Fruit fly (Drosophila melanogaster) whole organism, embryonic: ENCODE measurements around the gene CG9297.

ENCODE experiments used
- Adf1 ChIP-seq: fragments of 200-800 bp; sonication (Bioruptor generic); IDR thresholded peaks from 2 replicates; pipeline ENCODE4 v1.3.6; 2022; ENCODE audit warnings: missing biosample characterization, missing genetic modification characterization
- Blimp-1 ChIP-seq: fragments of 200-800 bp; sonication (Bioruptor generic); optimal IDR thresholded peaks from 3 replicates; lab custom pipeline; 2018; ENCODE audit warnings: missing biosample characterization, missing genetic modification characterization, mild to moderate bottlenecking, moderate library complexity, missing genetic modification reagents
- BtbVII ChIP-seq: fragments of 200-800 bp; sonication (Bioruptor generic); optimal IDR thresholded peaks from 3 replicates; lab custom pipeline; 2017; ENCODE audit warnings: missing biosample characterization, mild to moderate bottlenecking, missing genetic modification characterization
- Bteb2 ChIP-seq: fragments of 200-800 bp; sonication (Bioruptor generic); optimal IDR thresholded peaks from 2 replicates; lab custom pipeline; 2016; ENCODE audit warnings: missing biosample characterization, missing genetic modification characterization
- CG10321 ChIP-seq: fragments of 200-800 bp; sonication (Bioruptor generic); IDR thresholded peaks from 2 replicates; pipeline ENCODE4 v1.3.6; 2022; ENCODE audit warnings: missing biosample characterization, missing genetic modification characterization
- CG12299 ChIP-seq: fragments of 200-800 bp; sonication (Bioruptor generic); optimal IDR thresholded peaks from 2 replicates; lab custom pipeline; 2018; ENCODE audit warnings: missing biosample characterization, mild to moderate bottlenecking, missing genetic modification characterization
- CG17328 ChIP-seq: fragments of 200-800 bp; sonication (Bioruptor generic); IDR thresholded peaks from 2 replicates; pipeline ENCODE4 v1.3.6; 2022; ENCODE audit warnings: missing biosample characterization, missing genetic modification characterization
- CG1832 ChIP-seq: fragments of 200-800 bp; sonication (Bioruptor generic); optimal IDR thresholded peaks from 2 replicates; lab custom pipeline; 2017; ENCODE audit warnings: missing biosample characterization, mild to moderate bottlenecking, missing genetic modification characterization, inconsistent platforms
- CG31388 ChIP-seq: fragments of 200-800 bp; sonication (Bioruptor generic); optimal IDR thresholded peaks from 2 replicates; lab custom pipeline; 2016; ENCODE audit warnings: missing biosample characterization, missing genetic modification characterization
- CG3163 ChIP-seq: fragments of 200-800 bp; sonication (Bioruptor generic); optimal IDR thresholded peaks from 3 replicates; lab custom pipeline; 2016; ENCODE audit warnings: missing biosample characterization, missing genetic modification characterization
- CG34224 ChIP-seq: fragments of 200-800 bp; sonication (Bioruptor generic); IDR thresholded peaks from 3 replicates; pipeline ENCODE4 v1.3.6; 2022; ENCODE audit warnings: missing biosample characterization, missing genetic modification characterization; ENCODE audit not compliant: partially characterized antibody
- CG3847 ChIP-seq: fragments of 200-800 bp; sonication (Bioruptor generic); IDR thresholded peaks from 2 replicates; pipeline ENCODE4 v1.3.6; 2022; ENCODE audit warnings: missing biosample characterization, missing genetic modification characterization
- CG4404 ChIP-seq: fragments of 200-800 bp; sonication (Bioruptor generic); IDR thresholded peaks from 2 replicates; pipeline ENCODE4 v1.3.6; 2022; ENCODE audit warnings: missing biosample characterization, missing genetic modification characterization
- CG6813 ChIP-seq: fragments of 200-800 bp; sonication (Bioruptor generic); optimal IDR thresholded peaks from 2 replicates; lab custom pipeline; 2017; ENCODE audit warnings: missing biosample characterization, missing genetic modification characterization, mild to moderate bottlenecking, moderate library complexity, missing genetic modification reagents
- CG7745 ChIP-seq: fragments of 200-800 bp; sonication (Bioruptor generic); optimal IDR thresholded peaks from 2 replicates; lab custom pipeline; 2018; ENCODE audit warnings: missing biosample characterization, mild to moderate bottlenecking, missing genetic modification characterization, moderate library complexity
- CG9797 ChIP-seq: fragments of 200-800 bp; sonication (Bioruptor generic); optimal IDR thresholded peaks from 3 replicates; lab custom pipeline; 2018; ENCODE audit warnings: missing biosample characterization, mild to moderate bottlenecking, missing genetic modification characterization
- CrebB ChIP-seq: fragments of 200-800 bp; sonication (Bioruptor generic); optimal IDR thresholded peaks from 3 replicates; lab custom pipeline; 2018; ENCODE audit warnings: missing biosample characterization, mild to moderate bottlenecking, missing genetic modification characterization
- Dbx ChIP-seq: fragments of 200-800 bp; sonication (Bioruptor generic); IDR thresholded peaks from 3 replicates; pipeline ENCODE4 v1.3.6; 2022; ENCODE audit warnings: missing biosample characterization, missing genetic modification characterization
- Fer1 ChIP-seq: fragments of 200-800 bp; sonication (Bioruptor generic); optimal IDR thresholded peaks from 2 replicates; lab custom pipeline; 2017; ENCODE audit warnings: missing biosample characterization, mild to moderate bottlenecking, missing genetic modification characterization
- Gsc ChIP-seq: fragments of 200-800 bp; sonication (Bioruptor generic); IDR thresholded peaks from 2 replicates; pipeline ENCODE4 v1.3.6; 2022; ENCODE audit warnings: missing biosample characterization, missing genetic modification characterization
- Hr78 ChIP-seq, 2 experiments: fragments of 200-800 bp in 1 of 2; fragments of >200 bp in 1 of 2; sonication (Bioruptor generic) in 1 of 2; optimal IDR thresholded peaks; 2 replicates each; lab custom pipeline; 2017 to 2019; ENCODE audit warnings: missing biosample characterization in 2 of 2, missing genetic modification characterization in 2 of 2, mild to moderate bottlenecking in 1 of 2, moderate library complexity in 1 of 2
- Jarid2 ChIP-seq: fragments of 200-800 bp; sonication (Bioruptor generic); optimal IDR thresholded peaks from 3 replicates; lab custom pipeline; 2017; ENCODE audit warnings: mild to moderate bottlenecking, missing biosample characterization, missing genetic modification reagents, missing genetic modification characterization
- Scr ChIP-seq: fragments of 200-800 bp; sonication (Bioruptor generic); IDR thresholded peaks from 2 replicates; pipeline ENCODE4 v1.3.6; 2022; ENCODE audit warnings: missing biosample characterization, missing genetic modification characterization; ENCODE audit not compliant: partially characterized antibody
- Stat92E ChIP-seq, 3 experiments: fragments of >200 bp in 2 of 3; fragments of 200-800 bp in 1 of 3; sonication (Bioruptor generic) in 1 of 3; optimal IDR thresholded peaks; 2 replicates each; lab custom pipeline; 2017 to 2019; ENCODE audit warnings: missing biosample characterization in 3 of 3, missing genetic modification characterization in 3 of 3, mild to moderate bottlenecking in 1 of 3, moderate library complexity in 1 of 3
- Trl ChIP-seq, 3 experiments: fragments of >200 bp in 2 of 3; fragments of 200-800 bp in 1 of 3; sonication (Bioruptor generic) in 1 of 3; optimal IDR thresholded peaks; 2 replicates in 1 of 3; 3 replicates in 2 of 3; lab custom pipeline; 2016 to 2017; ENCODE audit warnings: missing biosample characterization in 1 of 3, missing genetic modification characterization in 1 of 3
- Usf ChIP-seq: fragments of 200-800 bp; sonication (Bioruptor generic); optimal IDR thresholded peaks from 2 replicates; lab custom pipeline; 2017; ENCODE audit warnings: missing genotype, missing biosample characterization, missing genetic modification characterization
- abd-A ChIP-seq: fragments of 200-800 bp; sonication (Bioruptor generic); optimal IDR thresholded peaks from 3 replicates; lab custom pipeline; 2019; ENCODE audit warnings: missing biosample characterization, mild to moderate bottlenecking, missing genetic modification characterization, moderate library complexity
- aop ChIP-seq: fragments of 200-800 bp; sonication (Bioruptor generic); IDR thresholded peaks from 2 replicates; pipeline ENCODE4 v1.3.6; 2022; ENCODE audit warnings: missing biosample characterization, missing genetic modification characterization
- ara ChIP-seq: fragments of 200-800 bp; sonication (Bioruptor generic); IDR thresholded peaks from 2 replicates; pipeline ENCODE4 v1.3.6; 2022; ENCODE audit warnings: missing biosample characterization, missing genetic modification characterization
- bbx ChIP-seq: fragments of 200-800 bp; sonication (Bioruptor generic); IDR thresholded peaks from 2 replicates; pipeline ENCODE4 v1.3.6; 2022; ENCODE audit warnings: missing biosample characterization, missing genetic modification characterization; ENCODE audit not compliant: partially characterized antibody
- ci ChIP-seq: fragments of 200-800 bp; sonication (Bioruptor generic); IDR thresholded peaks from 3 replicates; pipeline ENCODE4 v1.3.6; 2022; ENCODE audit warnings: missing biosample characterization, missing genetic modification characterization
- crp ChIP-seq, 2 experiments: fragments of 200-800 bp; sonication (Bioruptor generic); optimal IDR thresholded peaks; 2 replicates in 1 of 2; 3 replicates in 1 of 2; lab custom pipeline; 2017; ENCODE audit warnings: missing biosample characterization in 2 of 2, missing genetic modification characterization in 2 of 2, mild to moderate bottlenecking in 1 of 2, moderate library complexity in 1 of 2
- dati ChIP-seq: fragments of 200-800 bp; sonication (Bioruptor generic); IDR thresholded peaks from 2 replicates; pipeline ENCODE4 v1.3.6; 2022; ENCODE audit warnings: missing biosample characterization, missing genetic modification characterization
- gce ChIP-seq: fragments of 200-800 bp; sonication (Bioruptor generic); IDR thresholded peaks from 3 replicates; pipeline ENCODE4 v1.3.6; 2022; ENCODE audit warnings: missing biosample characterization, missing genetic modification characterization
- gcm ChIP-seq: fragments of 200-800 bp; sonication (Bioruptor generic); optimal IDR thresholded peaks from 2 replicates; lab custom pipeline; 2019; ENCODE audit warnings: missing biosample characterization, mild to moderate bottlenecking, missing genetic modification characterization, moderate library complexity
- gcm2 ChIP-seq: fragments of 200-800 bp; sonication (Bioruptor generic); optimal IDR thresholded peaks from 2 replicates; lab custom pipeline; 2016; ENCODE audit warnings: missing biosample characterization, missing genetic modification characterization
- hkb ChIP-seq, 2 experiments: fragments of 200-800 bp in 1 of 2; fragments of >200 bp in 1 of 2; sonication (Bioruptor generic) in 1 of 2; IDR thresholded peaks in 1 of 2; optimal IDR thresholded peaks in 1 of 2; 2 replicates each; pipeline versions ENCODE4 v1.3.6 to Lab custom; 2017 to 2022; ENCODE audit warnings: missing biosample characterization in 1 of 2, missing genetic modification characterization in 1 of 2
- ken ChIP-seq: fragments of 200-800 bp; sonication (Bioruptor generic); IDR thresholded peaks from 3 replicates; pipeline ENCODE4 v1.3.6; 2022; ENCODE audit warnings: missing biosample characterization, missing genetic modification characterization
- klu ChIP-seq: fragments of 200-800 bp; sonication (Bioruptor generic); IDR thresholded peaks from 2 replicates; pipeline ENCODE4 v1.3.6; 2022; ENCODE audit warnings: missing biosample characterization, missing genetic modification characterization
- lbe ChIP-seq: fragments of 200-800 bp; sonication (Bioruptor generic); optimal IDR thresholded peaks from 2 replicates; lab custom pipeline; 2016; ENCODE audit warnings: missing biosample characterization, mild to moderate bottlenecking, missing genetic modification characterization
- mirr ChIP-seq: fragments of 200-800 bp; sonication (Bioruptor generic); optimal IDR thresholded peaks from 3 replicates; lab custom pipeline; 2018; ENCODE audit warnings: missing biosample characterization, mild to moderate bottlenecking, missing genetic modification characterization
- nom ChIP-seq: fragments of 200-800 bp; sonication (Bioruptor generic); optimal IDR thresholded peaks from 2 replicates; lab custom pipeline; 2017; ENCODE audit warnings: missing biosample characterization, missing genetic modification characterization, mild to moderate bottlenecking, moderate library complexity, missing genetic modification reagents
- pan ChIP-seq, 4 experiments: fragments of >200 bp in 3 of 4; fragments of 200-800 bp in 1 of 4; sonication (Bioruptor generic) in 1 of 4; optimal IDR thresholded peaks in 3 of 4; IDR thresholded peaks in 1 of 4; 2 replicates each; pipeline versions ENCODE4 v1.3.6 to Lab custom; 2017 to 2022; ENCODE audit warnings: missing biosample characterization in 2 of 4, missing genetic modification characterization in 2 of 4, mixed read lengths in 1 of 4
- sc ChIP-seq, 3 experiments: fragments of >200 bp in 2 of 3; fragments of 200-800 bp in 1 of 3; sonication (Bioruptor generic) in 1 of 3; optimal IDR thresholded peaks; 2 replicates in 2 of 3; 3 replicates in 1 of 3; lab custom pipeline; 2017; ENCODE audit warnings: mild to moderate bottlenecking in 1 of 3, missing biosample characterization in 1 of 3, missing genetic modification characterization in 1 of 3, missing genetic modification reagents in 1 of 3
- sna ChIP-seq: fragments of 200-800 bp; sonication (Bioruptor generic); IDR thresholded peaks from 2 replicates; pipeline ENCODE4 v1.3.6; 2022; ENCODE audit warnings: missing biosample characterization, missing genetic modification characterization; ENCODE audit not compliant: partially characterized antibody
- vfl ChIP-seq: fragments of 200-800 bp; sonication (Bioruptor generic); optimal IDR thresholded peaks from 2 replicates; lab custom pipeline; 2016; ENCODE audit warnings: missing biosample characterization, missing genetic modification characterization

The CG9297 gene

DNA sequence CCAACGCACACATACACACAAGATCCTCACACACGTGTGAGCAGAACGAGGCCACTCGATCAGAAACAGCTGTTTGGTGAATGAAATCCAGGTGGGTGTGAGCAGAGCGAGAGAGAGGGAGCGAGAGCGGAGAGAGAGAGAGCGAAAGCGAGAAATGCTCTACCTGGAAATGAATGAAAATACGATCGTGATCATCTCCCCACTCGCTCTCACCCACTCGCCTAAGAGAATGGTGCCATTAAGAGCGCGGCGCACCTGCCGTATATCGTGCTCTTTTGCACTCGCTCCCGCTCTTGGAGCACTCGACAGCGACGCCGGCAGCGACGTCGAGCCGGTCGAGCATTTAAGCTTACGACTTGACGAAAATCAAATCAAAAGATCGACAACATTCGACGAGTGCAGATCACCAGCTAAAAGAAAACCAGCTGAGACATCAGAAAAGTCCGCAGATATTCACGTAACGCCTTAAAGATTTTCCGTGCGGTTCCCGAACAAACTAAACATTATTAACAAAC, 41.5 kb downstream of the CG9297 start, which contains the start of the genes tal-1A, tal-2A, tal-3A and tal-AA (continued):
- TF ChIP-seq Gsc (GFP tag; lab: Robert Waterston, UW) (no peak), CrebB (peak; percentile 10), mirr (GFP tag; lab: Kevin White, UChicago) (peak; percentile 47), Stat92E (GFP tag; optimal IDR thresholded peaks at IDR 0.05; lab: Kevin White, UChicago) (peak in 1 of 3 experiments; percentile 57), CG9797 (GFP tag; lab: Kevin White, UChicago) (no peak), sc (optimal IDR thresholded peaks at IDR 0.05; lab: Kevin White, UChicago) (no peak), sc (GFP tag; optimal IDR thresholded peaks at IDR 0.05; lab: Kevin White, UChicago) (peak; percentile 19), vfl (GFP tag; lab: Kevin White, UChicago) (peak; percentile 45), Jarid2 (GFP tag; lab: Kevin White, UChicago) (peak; percentile 87), CG31388 (GFP tag; lab: Kevin White, UChicago) (no peak), CG3163 (GFP tag; lab: Kevin White, UChicago) (peak; percentile 98), Adf1 (GFP tag; lab: Robert Waterston, UW) (peak; percentile 90), gcm2 (GFP tag; lab: Kevin White, UChicago) (no peak), Dbx (GFP tag; lab: Robert Waterston, UW) (0 out of 3 replicates have a peak, but pooled peaks have one; percentile 43), sna (GFP tag; lab: Robert Waterston, UW) (peak; percentile 76), CG3847 (GFP tag; lab: Robert Waterston, UW) (peak; percentile 49), CG34224 (GFP tag; lab: Robert Waterston, UW) (peak; percentile 82), Scr (peak; percentile 49; the same call in 1 of the 2 replicates), CG1832 (GFP tag; lab: Kevin White, UChicago) (peak; percentile 81), gce (GFP tag; lab: Robert Waterston, UW) (peak; percentile 45; the same call in 1 of the 3 replicates), Trl (optimal IDR thresholded peaks at IDR 0.05; lab: Kevin White, UChicago) (peak; percentile 96 to 99), Trl (GFP tag; optimal IDR thresholded peaks at IDR 0.05; lab: Kevin White, UChicago) (peak; percentile 30), BtbVII (GFP tag; lab: Kevin White, UChicago) (peak; percentile 65), ara (GFP tag; lab: Robert Waterston, UW) (0 out of 2 replicates have a peak, but pooled peaks have one; percentile 47), gcm (peak; percentile 7), CG10321 (0 out of 2 replicates have a peak, but pooled peaks have one; percentile 27), CG4404 (GFP tag; lab: Robert Waterston, UW) (no peak), abd-A (tag; lab: Kevin White, UChicago) (peak; percentile 21), Blimp-1 (GFP tag; lab: Kevin White, UChicago) (peak; percentile 38), bbx (GFP tag; lab: Robert Waterston, UW) (peak; percentile 31; the same call in 1 of the 2 replicates), pan (optimal IDR thresholded peaks at IDR 0.05; lab: Kevin White, UChicago) (no peak), pan (GFP tag; optimal IDR thresholded peaks at IDR 0.05 in 1 of 2, IDR thresholded peaks at IDR 0.05 in 1 of 2) (peak in 1 of 2 experiments; percentile 39), Fer1 (GFP tag; lab: Kevin White, UChicago) (peak; percentile 1), Usf (GFP tag; lab: Kevin White, UChicago) (no peak), ci (GFP tag; lab: Robert Waterston, UW) (peak; percentile 84), dati (GFP tag; lab: Robert Waterston, UW) (no peak), CG6813 (GFP tag; lab: Kevin White, UChicago) (peak; percentile 53), CG17328 (0 out of 2 replicates have a peak, but pooled peaks have one; percentile 10), CG12299 (tag; lab: Kevin White, UChicago) (peak; percentile 19), crp (GFP tag; optimal IDR thresholded peaks at IDR 0.05; lab: Kevin White, UChicago) (peak in 1 of 2 experiments; percentile 73), Hr78 (GFP tag; optimal IDR thresholded peaks at IDR 0.05; lab: Kevin White, UChicago) (peak in 1 of 2 experiments; percentile 27), hkb (optimal IDR thresholded peaks at IDR 0.05; lab: Kevin White, UChicago) (no peak), hkb (GFP tag; IDR thresholded peaks at IDR 0.05; lab: Robert Waterston, UW) (peak; percentile 54), aop (GFP tag; lab: Robert Waterston, UW) (0 out of 2 replicates have a peak, but pooled peaks have one; percentile 24), CG7745 (tag; lab: Kevin White, UChicago) (no peak), Bteb2 (GFP tag; lab: Kevin White, UChicago) (no peak), ken (GFP tag; lab: Robert Waterston, UW) (0 out of 3 replicates have a peak, but pooled peaks have one; percentile 19), lbe (GFP tag; lab: Kevin White, UChicago) (peak; percentile 87), nom (GFP tag; lab: Kevin White, UChicago) (peak; percentile 55), klu (GFP tag; lab: Robert Waterston, UW) (no peak)
